Worm (Caenorhabditis elegans) whole organism, L1 larva: ENCODE results near the gene Y46H3A.4.

Experiments
- C04F5.9 ChIP-seq: sonication (generic microtip); optimal IDR thresholded peaks from 2 replicates; lab custom pipeline; 2016; ENCODE audit warnings: missing genetic modification characterization, missing compliant biosample characterization
- ama-1 ChIP-seq: fragments of 150-350 bp; optimal IDR thresholded peaks from 2 replicates; lab custom pipeline; 2014
- egl-27 ChIP-seq, 2 experiments: fragments of 150-350 bp in 1 of 2; sonication (generic microtip); optimal IDR thresholded peaks; 3 replicates each; lab custom pipeline; 2017 to 2018; ENCODE audit warnings: missing biosample characterization in 2 of 2, missing genetic modification characterization in 2 of 2, missing genetic modification reagents in 2 of 2
- fkh-4 ChIP-seq: sonication (generic microtip); optimal IDR thresholded peaks from 2 replicates; lab custom pipeline; 2016; ENCODE audit warnings: missing compliant biosample characterization, missing genetic modification characterization, borderline replicate concordance
- lin-35 ChIP-seq, 2 experiments: fragments of 150-350 bp; optimal IDR thresholded peaks; 2 replicates each; lab custom pipeline; 2014; ENCODE audit warnings: missing biosample characterization in 2 of 2, missing genetic modification characterization in 2 of 2, missing genetic modification reagents in 2 of 2
- lin-39 ChIP-seq: fragments of 150-350 bp; optimal IDR thresholded peaks from 2 replicates; lab custom pipeline; 2014; ENCODE audit warnings: missing biosample characterization, missing genetic modification reagents, missing genetic modification characterization
- skn-1 ChIP-seq: fragments of 150-350 bp; optimal IDR thresholded peaks from 2 replicates; lab custom pipeline; 2014; ENCODE audit warnings: missing biosample characterization, missing genetic modification characterization
- snpc-4 ChIP-seq: fragments of 150-350 bp; optimal IDR thresholded peaks from 2 replicates; lab custom pipeline; 2014; ENCODE audit warnings: missing biosample characterization, missing genetic modification characterization
- swsn-7 ChIP-seq: sonication (generic microtip); optimal IDR thresholded peaks from 2 replicates; lab custom pipeline; 2016; ENCODE audit warnings: missing genetic modification characterization, missing compliant biosample characterization
- unc-86 ChIP-seq: sonication (generic microtip); optimal IDR thresholded peaks from 2 replicates; lab custom pipeline; 2016; ENCODE audit warnings: missing genetic modification characterization, missing compliant biosample characterization
- xbp-1 ChIP-seq: sonication (generic microtip); optimal IDR thresholded peaks from 2 replicates; lab custom pipeline; 2016; ENCODE audit warnings: missing genetic modification characterization, missing compliant biosample characterization
- zag-1 ChIP-seq: fragments of 150-350 bp; optimal IDR thresholded peaks from 2 replicates; lab custom pipeline; 2014; ENCODE audit warnings: missing biosample characterization, missing genetic modification characterization

DNA sequence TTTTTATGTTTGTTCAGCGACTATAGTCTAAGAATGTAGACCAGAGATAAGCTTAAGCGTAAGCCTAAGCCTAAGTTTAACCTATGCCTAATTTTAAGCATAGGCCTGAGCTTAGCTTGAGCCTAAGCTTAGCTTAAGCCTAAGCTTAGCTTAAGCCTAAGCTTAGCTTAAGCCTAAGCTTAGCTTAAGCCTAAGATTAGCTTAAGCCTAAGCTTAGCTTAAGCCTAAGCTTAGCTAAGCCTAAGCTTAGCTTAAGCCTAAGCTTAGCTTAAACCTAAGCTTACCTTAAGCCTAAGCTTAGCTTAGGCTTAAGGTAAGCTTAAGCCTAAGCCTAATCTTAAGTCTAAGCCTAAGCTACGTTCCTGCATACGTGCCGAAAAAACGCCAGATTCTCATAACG, 37.7 kb upstream of the Y46H3A.4 start:
- TF ChIP-seq lin-39 (tag; lab: Kevin White, UChicago) (no peak), swsn-7 (tag; lab: Kevin White, UChicago) (no peak), ama-1 (lab: Kevin White, UChicago) (no peak), unc-86 (tag; lab: Kevin White, UChicago) (no peak), zag-1 (tag; lab: Kevin White, UChicago) (no peak), lin-35 (GFP tag; optimal IDR thresholded peaks at IDR 0.05; lab: Kevin White, UChicago) (no peak), skn-1 (tag; lab: Kevin White, UChicago) (no peak), xbp-1 (no peak), fkh-4 (tag; lab: Kevin White, UChicago) (no peak), egl-27 (tag; optimal IDR thresholded peaks at IDR 0.05; lab: Kevin White, UChicago) (no peak), snpc-4 (tag; lab: Kevin White, UChicago) (no peak), C04F5.9 (tag; lab: Kevin White, UChicago) (no peak)
